Worm (Caenorhabditis elegans) whole organism, L2 larva: ENCODE data around the gene psd-1.

Experiments
- ceh-82 ChIP-seq: fragments of 150-350 bp; optimal IDR thresholded peaks from 2 replicates; lab custom pipeline; 2014; ENCODE audit warnings: missing biosample characterization, missing genetic modification characterization
- elt-3 ChIP-seq: sonication (generic microtip); optimal IDR thresholded peaks from 2 replicates; lab custom pipeline; 2017; ENCODE audit warnings: missing biosample characterization, missing genetic modification characterization
- lin-39 ChIP-seq: fragments of 150-350 bp; optimal IDR thresholded peaks from 2 replicates; lab custom pipeline; 2014; ENCODE audit warnings: missing biosample characterization, missing genetic modification reagents, missing genetic modification characterization
- nhr-25 ChIP-seq: fragments of 150-350 bp; sonication (generic microtip); optimal IDR thresholded peaks from 3 replicates; lab custom pipeline; 2014; ENCODE audit warnings: missing biosample characterization, missing genetic modification characterization
- nhr-77 ChIP-seq: fragments of 150-350 bp; optimal IDR thresholded peaks from 2 replicates; lab custom pipeline; 2014; ENCODE audit warnings: missing biosample characterization, missing genetic modification characterization

DNA sequence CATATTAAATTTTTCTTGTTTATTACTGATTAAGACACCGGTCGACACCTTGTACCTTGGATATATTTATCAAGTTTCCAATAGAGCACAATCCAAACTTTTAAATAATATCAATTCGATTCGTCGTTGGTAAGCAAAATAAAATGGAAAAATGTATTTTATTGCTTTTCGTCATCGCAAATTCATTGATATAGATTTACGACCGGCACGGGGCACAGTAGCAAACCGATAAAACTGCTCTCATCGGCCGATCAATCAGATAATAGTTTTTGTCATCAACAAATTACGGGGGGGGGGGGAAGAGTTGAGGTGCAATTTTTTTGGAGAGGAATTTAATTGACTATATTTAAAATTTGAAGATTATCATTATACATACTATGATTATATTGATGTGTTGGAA, 48.1 kb upstream of the psd-1 start:
- no peak for TF ChIP-seq nhr-25 (tag; lab: Kevin White, UChicago)
- no peak for TF ChIP-seq lin-39
- no peak for TF ChIP-seq nhr-77 (tag; lab: Kevin White, UChicago)
- no peak for TF ChIP-seq elt-3
- no peak for TF ChIP-seq ceh-82 (tag; lab: Kevin White, UChicago)
